Worm (Caenorhabditis elegans) whole organism, L4/young adult: ENCODE results near the gene srw-77.

Source experiments
- W03F9.2 ChIP-seq: fragments of 150-350 bp; optimal IDR thresholded peaks from 2 replicates; lab custom pipeline; 2014; ENCODE audit warnings: missing biosample characterization, missing genetic modification characterization
- dao-5 ChIP-seq: sonication (generic microtip); optimal IDR thresholded peaks from 2 replicates; lab custom pipeline; 2016; ENCODE audit warnings: missing genotype, missing genetic modification characterization, moderate library complexity, missing compliant biosample characterization
- him-1 ChIP-seq: sonication (generic microtip); optimal IDR thresholded peaks from 2 replicates; lab custom pipeline; 2016; ENCODE audit warnings: missing genotype, missing genetic modification reagents, missing genetic modification characterization, missing compliant biosample characterization

- TF ChIP-seq dao-5 (no peak), him-1 (no peak), W03F9.2 (tag; lab: Kevin White, UChicago) (no peak)
Observed at ce11 chrV:16596102-16596501, 47.4 kb downstream of the srw-77 start.
